Worm (Caenorhabditis elegans) whole organism, young adult: ENCODE data around the gene T04H1.13.

Experiments used
- lin-54 ChIP-seq: fragments of 200-800 bp; sonication (Bioruptor generic); optimal IDR thresholded peaks from 2 replicates; lab custom pipeline; 2018; ENCODE audit warnings: mild to moderate bottlenecking, missing genetic modification characterization, missing compliant biosample characterization
- nfyb-1 ChIP-seq: fragments of 200-800 bp; sonication (Bioruptor generic); IDR thresholded peaks from 2 replicates; pipeline ENCODE4 v1.3.6; 2022; ENCODE audit warnings: missing genetic modification reagents, missing genetic modification characterization, missing compliant biosample characterization

DNA sequence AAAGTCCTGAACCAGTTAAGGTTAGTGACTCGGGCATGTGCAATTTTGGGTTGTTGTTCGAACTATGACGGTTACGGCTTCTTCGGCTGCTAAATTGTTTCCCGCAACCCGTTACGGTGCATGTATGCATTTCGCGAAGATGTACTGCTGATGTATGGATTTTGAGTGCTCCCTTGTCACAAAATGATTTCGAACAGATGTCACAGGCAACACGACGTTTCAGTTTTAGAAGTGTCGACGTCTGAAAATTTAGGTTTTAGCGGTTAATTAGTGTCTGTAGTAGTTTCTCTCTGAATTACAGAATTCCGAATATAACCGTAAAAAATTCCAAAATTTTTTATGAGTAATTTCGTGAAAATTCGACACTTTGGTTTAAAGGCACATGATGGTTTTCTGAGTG, 30.9 kb upstream of the T04H1.13 start:
- TF ChIP-seq nfyb-1 (GFP tag; lab: Robert Waterston, UW) (no peak), lin-54 (no peak)
